Worm (Caenorhabditis elegans) whole organism, early embryonic: Measurements from ENCODE around the gene rgs-4.

Source experiments
- B0310.2 ChIP-seq: sonication (generic microtip); optimal IDR thresholded peaks from 2 replicates; lab custom pipeline; 2016; ENCODE audit warnings: mild to moderate bottlenecking, missing genetic modification characterization, missing compliant biosample characterization
- ama-1 ChIP-seq: fragments of 150-350 bp; optimal IDR thresholded peaks from 2 replicates; lab custom pipeline; 2014
- ceh-13 ChIP-seq: fragments of 200-800 bp; sonication (Bioruptor generic); optimal IDR thresholded peaks from 2 replicates; lab custom pipeline; 2018; ENCODE audit warnings: mild to moderate bottlenecking, missing genetic modification characterization, missing compliant biosample characterization
- ceh-36 ChIP-seq: sonication (generic microtip); optimal IDR thresholded peaks from 2 replicates; lab custom pipeline; 2016; ENCODE audit warnings: missing genetic modification characterization, inconsistent platforms, missing compliant biosample characterization
- ets-7 ChIP-seq: sonication (generic microtip); optimal IDR thresholded peaks from 2 replicates; lab custom pipeline; 2016; ENCODE audit warnings: missing genotype, missing genetic modification characterization, missing compliant biosample characterization
- flt-1 ChIP-seq: fragments of 200-800 bp; sonication (Bioruptor generic); IDR thresholded peaks from 2 replicates; pipeline ENCODE4 v1.3.6; 2022; ENCODE audit warnings: missing genetic modification characterization, missing compliant biosample characterization
- hmbx-1 ChIP-seq: sonication (generic microtip); optimal IDR thresholded peaks from 2 replicates; lab custom pipeline; 2016; ENCODE audit warnings: mild to moderate bottlenecking, missing genetic modification characterization, missing compliant biosample characterization
- hmg-4 ChIP-seq: fragments of 200-800 bp; sonication (Bioruptor generic); optimal IDR thresholded peaks from 2 replicates; lab custom pipeline; 2018; ENCODE audit warnings: mild to moderate bottlenecking, missing genetic modification characterization, missing compliant biosample characterization
- hnd-1 ChIP-seq: sonication (generic microtip); optimal IDR thresholded peaks from 2 replicates; lab custom pipeline; 2016; ENCODE audit warnings: missing genetic modification characterization, missing compliant biosample characterization
- pes-1 ChIP-seq: fragments of 200-800 bp; sonication (Bioruptor generic); IDR thresholded peaks from 2 replicates; pipeline ENCODE4 v1.3.6; 2022; ENCODE audit warnings: missing genetic modification reagents, missing genetic modification characterization, missing compliant biosample characterization
- scrt-1 ChIP-seq: fragments of 200-800 bp; sonication (Bioruptor generic); IDR thresholded peaks from 2 replicates; pipeline ENCODE4 v1.3.6; 2022; ENCODE audit warnings: missing genetic modification characterization, missing compliant biosample characterization
- sea-1 ChIP-seq: fragments of 200-800 bp; sonication (Bioruptor generic); conservative IDR thresholded peaks from 2 replicates; pipeline ENCODE4 v1.3.6; 2022; ENCODE audit warnings: missing genetic modification characterization, missing compliant biosample characterization
- tbx-37 ChIP-seq: fragments of 200-800 bp; sonication (Bioruptor generic); conservative IDR thresholded peaks from 2 replicates; pipeline ENCODE4 v1.3.6; 2022; ENCODE audit warnings: missing genetic modification reagents, missing genetic modification characterization, missing compliant biosample characterization

DNA sequence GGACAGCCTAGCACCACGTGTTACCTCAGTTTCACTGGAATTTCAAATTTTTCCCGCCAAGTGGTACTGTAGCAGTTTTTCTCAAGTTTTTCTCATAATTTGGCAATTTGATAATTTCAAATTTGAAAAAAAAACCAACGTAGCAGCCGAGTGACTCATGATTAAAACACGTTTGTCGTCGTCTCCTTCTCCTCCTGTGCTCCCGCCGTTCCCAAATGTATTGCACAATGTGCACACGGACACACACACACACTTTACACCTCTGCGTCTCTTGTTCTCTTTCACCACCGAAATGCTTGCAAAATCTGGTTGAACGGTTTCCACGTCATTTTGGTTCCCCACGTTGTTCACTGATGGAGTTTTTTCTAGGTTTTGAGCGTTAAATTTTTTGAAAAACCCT is 36.8 kb downstream of the rgs-4 start:
- TF ChIP-seq pes-1 (GFP tag; lab: Robert Waterston, UW) (no peak), ama-1 (lab: Kevin White, UChicago) (no peak), ets-7 (no peak), B0310.2 (tag; lab: Kevin White, UChicago) (no peak), ceh-36 (tag; lab: Kevin White, UChicago) (no peak), ceh-13 (GFP tag; lab: Kevin White, UChicago) (no peak), flt-1 (GFP tag; lab: Robert Waterston, UW) (no peak), hmg-4 (GFP tag; lab: Kevin White, UChicago) (no peak), hmbx-1 (tag; lab: Kevin White, UChicago) (no peak), sea-1 (GFP tag; lab: Robert Waterston, UW) (no peak), hnd-1 (tag; lab: Kevin White, UChicago) (no peak), tbx-37 (GFP tag; lab: Robert Waterston, UW) (no peak), scrt-1 (GFP tag; lab: Robert Waterston, UW) (no peak)
